Worm (Caenorhabditis elegans): ENCODE measurements around the gene ced-10.

- TF ChIP-seq ets-4 (GFP tag; optimal IDR thresholded peaks at IDR 0.05) (no peak), pha-4 (tag; optimal IDR thresholded peaks at IDR 0.05) (no peak)
Measured at ce11 chrIV:3539253-3539652, 29.9 kb upstream of the ced-10 start.

All from whole organism, young adult.